Fruit fly (Drosophila melanogaster) whole organism, embryonic: ENCODE data around the gene cdi.

ENCODE experiments used
- CG10267 ChIP-seq: fragments of 200-800 bp; sonication (Bioruptor generic); optimal IDR thresholded peaks from 2 replicates; lab custom pipeline; 2018; ENCODE audit warnings: missing biosample characterization, mild to moderate bottlenecking, missing genetic modification characterization, moderate library complexity
- CG10979 ChIP-seq: fragments of 200-800 bp; sonication (Bioruptor generic); optimal IDR thresholded peaks from 2 replicates; lab custom pipeline; 2018; ENCODE audit warnings: missing biosample characterization, mild to moderate bottlenecking, missing genetic modification characterization, moderate library complexity
- CG11456 ChIP-seq: fragments of 200-800 bp; sonication (Bioruptor generic); IDR thresholded peaks from 3 replicates; pipeline ENCODE4 v1.3.6; 2022; ENCODE audit warnings: missing biosample characterization, missing genetic modification characterization
- CG12391 ChIP-seq: fragments of 200-800 bp; sonication (Bioruptor generic); optimal IDR thresholded peaks from 3 replicates; lab custom pipeline; 2018; ENCODE audit warnings: missing biosample characterization, mild to moderate bottlenecking, missing genetic modification characterization, moderate library complexity
- CG14710 ChIP-seq: fragments of 200-800 bp; sonication (Bioruptor generic); optimal IDR thresholded peaks from 3 replicates; lab custom pipeline; 2019; ENCODE audit warnings: missing biosample characterization, mild to moderate bottlenecking, missing genetic modification characterization, moderate library complexity
- CG16815 ChIP-seq: fragments of 200-800 bp; sonication (Bioruptor generic); optimal IDR thresholded peaks from 3 replicates; lab custom pipeline; 2017; ENCODE audit warnings: missing biosample characterization, mild to moderate bottlenecking, missing genetic modification characterization
- CG1832 ChIP-seq: fragments of 200-800 bp; sonication (Bioruptor generic); optimal IDR thresholded peaks from 2 replicates; lab custom pipeline; 2017; ENCODE audit warnings: missing biosample characterization, mild to moderate bottlenecking, missing genetic modification characterization, inconsistent platforms
- CG18476 ChIP-seq: fragments of 200-800 bp; sonication (Bioruptor generic); optimal IDR thresholded peaks from 2 replicates; lab custom pipeline; 2016; ENCODE audit warnings: missing biosample characterization, mild to moderate bottlenecking, missing genetic modification characterization
- CG2712 ChIP-seq: fragments of 200-800 bp; optimal IDR thresholded peaks from 3 replicates; lab custom pipeline; 2019; ENCODE audit warnings: missing biosample characterization, mild to moderate bottlenecking, missing genetic modification characterization, moderate library complexity
- CG34376 ChIP-seq: fragments of 200-800 bp; sonication (Bioruptor generic); optimal IDR thresholded peaks from 2 replicates; lab custom pipeline; 2018; ENCODE audit warnings: missing biosample characterization, mild to moderate bottlenecking, missing genetic modification characterization
- CG7556 ChIP-seq: fragments of 200-800 bp; sonication (Bioruptor generic); optimal IDR thresholded peaks from 2 replicates; lab custom pipeline; 2017; ENCODE audit warnings: missing biosample characterization, mild to moderate bottlenecking, missing genetic modification characterization
- CG8089 ChIP-seq: fragments of 200-800 bp; sonication (Bioruptor generic); optimal IDR thresholded peaks from 3 replicates; lab custom pipeline; 2016; ENCODE audit warnings: missing biosample characterization, missing genetic modification characterization
- CG8290 ChIP-seq, 3 experiments: fragments of 200-800 bp; sonication (Bioruptor generic); optimal IDR thresholded peaks; 2 replicates each; lab custom pipeline; 2016 to 2019; ENCODE audit warnings: missing biosample characterization in 3 of 3, missing genetic modification characterization in 3 of 3, mild to moderate bottlenecking in 2 of 3, moderate library complexity in 1 of 3
- CoRest ChIP-seq: fragments of 200-800 bp; sonication (Bioruptor generic); optimal IDR thresholded peaks from 3 replicates; lab custom pipeline; 2018; ENCODE audit warnings: missing biosample characterization, mild to moderate bottlenecking, missing genetic modification characterization, moderate library complexity
- H2.0 ChIP-seq: fragments of 200-800 bp; sonication (Bioruptor generic); IDR thresholded peaks from 2 replicates; pipeline ENCODE4 v1.3.6; 2022; ENCODE audit warnings: missing biosample characterization, missing genetic modification characterization
- HLH3B ChIP-seq: fragments of 200-800 bp; sonication (Bioruptor generic); IDR thresholded peaks from 2 replicates; pipeline ENCODE4 v1.3.6; 2022; ENCODE audit warnings: missing biosample characterization, missing genetic modification characterization
- Hr78 ChIP-seq, 2 experiments: fragments of 200-800 bp in 1 of 2; fragments of >200 bp in 1 of 2; sonication (Bioruptor generic) in 1 of 2; optimal IDR thresholded peaks; 2 replicates each; lab custom pipeline; 2017 to 2019; ENCODE audit warnings: missing biosample characterization in 2 of 2, missing genetic modification characterization in 2 of 2, mild to moderate bottlenecking in 1 of 2, moderate library complexity in 1 of 2
- Kr ChIP-seq: fragments of 200-800 bp; sonication (Bioruptor generic); optimal IDR thresholded peaks from 2 replicates; lab custom pipeline; 2017; ENCODE audit warnings: missing biosample characterization, mild to moderate bottlenecking, missing genetic modification characterization
- Mad ChIP-seq: fragments of 200-800 bp; sonication (Bioruptor generic); optimal IDR thresholded peaks from 2 replicates; lab custom pipeline; 2016; ENCODE audit warnings: missing biosample characterization, missing genetic modification characterization
- Med ChIP-seq: fragments of 200-800 bp; sonication (Bioruptor generic); peaks from one replicate; lab custom pipeline; 2016; ENCODE audit warnings: missing biosample characterization, missing genetic modification characterization, mild to moderate bottlenecking, inconsistent platforms, moderate library complexity
- Opbp ChIP-seq: fragments of 200-800 bp; sonication (Bioruptor generic); IDR thresholded peaks from 3 replicates; pipeline ENCODE4 v1.3.6; 2022; ENCODE audit warnings: missing biosample characterization, missing genetic modification characterization; ENCODE audit not compliant: partially characterized antibody
- Taf1 ChIP-seq: fragments of 200-800 bp; sonication (Bioruptor generic); IDR thresholded peaks from 2 replicates; pipeline ENCODE4 v1.3.6; 2022; ENCODE audit warnings: missing biosample characterization, missing genetic modification characterization
- Xrp1 ChIP-seq: fragments of 200-800 bp; sonication (Bioruptor generic); IDR thresholded peaks from 2 replicates; pipeline ENCODE4 v1.3.6; 2022; ENCODE audit warnings: missing biosample characterization, missing genetic modification characterization
- az2 ChIP-seq: fragments of 200-800 bp; sonication (Bioruptor generic); optimal IDR thresholded peaks from 3 replicates; lab custom pipeline; 2016; ENCODE audit warnings: missing biosample characterization, missing genetic modification characterization
- chm ChIP-seq: fragments of 200-800 bp; sonication (Bioruptor generic); IDR thresholded peaks from 2 replicates; pipeline ENCODE4 v1.3.6; 2022; ENCODE audit warnings: missing biosample characterization, missing genetic modification characterization
- ci ChIP-seq: fragments of 200-800 bp; sonication (Bioruptor generic); IDR thresholded peaks from 3 replicates; pipeline ENCODE4 v1.3.6; 2022; ENCODE audit warnings: missing biosample characterization, missing genetic modification characterization
- dan ChIP-seq: fragments of 200-800 bp; sonication (Bioruptor generic); IDR thresholded peaks from 2 replicates; pipeline ENCODE4 v1.3.6; 2022; ENCODE audit warnings: missing biosample characterization, missing genetic modification characterization
- dmrt11E ChIP-seq: fragments of 200-800 bp; sonication (Bioruptor generic); optimal IDR thresholded peaks from 3 replicates; lab custom pipeline; 2018; ENCODE audit warnings: missing biosample characterization, mild to moderate bottlenecking, missing genetic modification characterization, moderate library complexity
- fd102C ChIP-seq: fragments of 200-800 bp; sonication (Bioruptor generic); optimal IDR thresholded peaks from 2 replicates; lab custom pipeline; 2018; ENCODE audit warnings: missing biosample characterization, mild to moderate bottlenecking, missing genetic modification characterization, moderate library complexity
- fd96Cb ChIP-seq: fragments of 200-800 bp; sonication (Bioruptor generic); optimal IDR thresholded peaks from 2 replicates; lab custom pipeline; 2018; ENCODE audit warnings: missing biosample characterization, mild to moderate bottlenecking, missing genetic modification characterization, moderate library complexity
- gcm ChIP-seq: fragments of 200-800 bp; sonication (Bioruptor generic); optimal IDR thresholded peaks from 2 replicates; lab custom pipeline; 2019; ENCODE audit warnings: missing biosample characterization, mild to moderate bottlenecking, missing genetic modification characterization, moderate library complexity
- gsb-n ChIP-seq: fragments of 200-800 bp; sonication (Bioruptor generic); optimal IDR thresholded peaks from 3 replicates; lab custom pipeline; 2018; ENCODE audit warnings: missing biosample characterization, mild to moderate bottlenecking, missing genetic modification characterization
- ken ChIP-seq: fragments of 200-800 bp; sonication (Bioruptor generic); IDR thresholded peaks from 3 replicates; pipeline ENCODE4 v1.3.6; 2022; ENCODE audit warnings: missing biosample characterization, missing genetic modification characterization
- lmd ChIP-seq: fragments of 200-800 bp; sonication (Bioruptor generic); IDR thresholded peaks from 2 replicates; pipeline ENCODE4 v1.3.6; 2022; ENCODE audit warnings: missing biosample characterization, missing genetic modification characterization
- lola ChIP-seq, 3 experiments: fragments of >200 bp in 2 of 3; fragments of 200-800 bp in 1 of 3; sonication (Bioruptor generic) in 1 of 3; optimal IDR thresholded peaks; 2 replicates each; lab custom pipeline; 2017 to 2019; ENCODE audit warnings: missing biosample characterization in 3 of 3, missing genetic modification characterization in 3 of 3, mild to moderate bottlenecking in 1 of 3, moderate library complexity in 1 of 3
- maf-S ChIP-seq: fragments of 200-800 bp; sonication (Bioruptor generic); optimal IDR thresholded peaks from 2 replicates; lab custom pipeline; 2016; ENCODE audit warnings: missing biosample characterization, missing genetic modification characterization
- phol ChIP-seq: fragments of 200-800 bp; sonication (Bioruptor generic); optimal IDR thresholded peaks from 3 replicates; lab custom pipeline; 2018; ENCODE audit warnings: missing biosample characterization, mild to moderate bottlenecking, missing genetic modification characterization, moderate library complexity
- pnt ChIP-seq: fragments of 200-800 bp; sonication (Bioruptor generic); optimal IDR thresholded peaks from 3 replicates; lab custom pipeline; 2016; ENCODE audit warnings: missing biosample characterization, missing genetic modification characterization
- ranshi ChIP-seq: fragments of 200-800 bp; sonication (Bioruptor generic); IDR thresholded peaks from 2 replicates; pipeline ENCODE4 v1.3.6; 2022; ENCODE audit warnings: missing biosample characterization, missing genetic modification characterization
- scrt ChIP-seq: fragments of 200-800 bp; sonication (Bioruptor generic); optimal IDR thresholded peaks from 2 replicates; lab custom pipeline; 2018; ENCODE audit warnings: missing biosample characterization, mild to moderate bottlenecking, missing genetic modification characterization, moderate library complexity
- seq ChIP-seq: fragments of 200-800 bp; sonication (Bioruptor generic); IDR thresholded peaks from 2 replicates; pipeline ENCODE4 v1.3.6; 2022; ENCODE audit warnings: missing biosample characterization, missing genetic modification characterization
- sim ChIP-seq: fragments of 200-800 bp; sonication (Bioruptor generic); IDR thresholded peaks from 2 replicates; pipeline ENCODE4 v1.3.6; 2022; ENCODE audit warnings: missing biosample characterization, missing genetic modification characterization
- tin ChIP-seq: fragments of 200-800 bp; sonication (Bioruptor generic); optimal IDR thresholded peaks from 3 replicates; lab custom pipeline; 2016; ENCODE audit warnings: missing biosample characterization, missing genetic modification characterization
- toy ChIP-seq: fragments of 200-800 bp; sonication (Bioruptor generic); IDR thresholded peaks from 2 replicates; pipeline ENCODE4 v1.3.6; 2022; ENCODE audit warnings: missing biosample characterization, missing genetic modification characterization
- tup ChIP-seq: fragments of 200-800 bp; sonication (Bioruptor generic); optimal IDR thresholded peaks from 2 replicates; lab custom pipeline; 2016; ENCODE audit warnings: missing biosample characterization, mild to moderate bottlenecking, missing genetic modification characterization, moderate library complexity
- twi ChIP-seq: fragments of 200-800 bp; optimal IDR thresholded peaks from 2 replicates; lab custom pipeline; 2019; ENCODE audit warnings: missing biosample characterization, mild to moderate bottlenecking, missing genetic modification characterization, moderate library complexity
- wdn ChIP-seq: fragments of 200-800 bp; sonication (Bioruptor generic); IDR thresholded peaks from 2 replicates; pipeline ENCODE4 v1.3.6; 2022; ENCODE audit warnings: missing biosample characterization, missing genetic modification characterization
- zen ChIP-seq: fragments of 200-800 bp; sonication (Bioruptor generic); optimal IDR thresholded peaks from 3 replicates; lab custom pipeline; 2018; ENCODE audit warnings: missing biosample characterization, mild to moderate bottlenecking, missing genetic modification characterization, moderate library complexity
- zf30C ChIP-seq: fragments of 200-800 bp; sonication (Bioruptor generic); optimal IDR thresholded peaks from 3 replicates; lab custom pipeline; 2018; ENCODE audit warnings: missing biosample characterization, mild to moderate bottlenecking, missing genetic modification characterization
- zfh1 ChIP-seq: fragments of 200-800 bp; sonication (Bioruptor generic); IDR thresholded peaks from 3 replicates; pipeline ENCODE4 v1.3.6; 2022; ENCODE audit warnings: missing biosample characterization, missing genetic modification characterization

Gene cdi

DNA sequence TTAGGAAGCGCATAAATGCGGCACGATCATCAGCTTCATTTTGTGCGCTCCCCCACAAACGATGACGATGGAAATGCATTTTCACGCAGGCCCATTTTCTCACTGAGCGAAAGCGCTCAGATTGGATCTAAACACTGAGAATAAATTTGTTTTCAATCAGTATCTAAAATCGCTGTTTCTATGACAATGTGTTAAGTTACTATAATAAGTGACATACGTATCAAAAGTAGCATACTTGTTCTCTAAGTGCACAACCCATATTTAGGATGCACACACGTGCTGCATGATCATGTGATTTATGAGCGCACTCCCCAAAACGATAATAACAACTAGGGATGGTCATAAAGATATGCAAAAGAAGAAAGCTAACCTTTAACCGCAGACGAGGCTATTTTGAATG is 14.1 kb upstream of the cdi start (continued):
- TF ChIP-seq scrt (GFP tag; lab: Kevin White, UChicago) (no peak), CG11456 (no peak), Hr78 (GFP tag; optimal IDR thresholded peaks at IDR 0.05; lab: Kevin White, UChicago) (peak in 1 of 2 experiments; percentile 10), gcm (GFP tag; lab: Kevin White, UChicago) (peak; percentile 11), phol (tag; lab: Kevin White, UChicago) (peak; percentile 29), CG10979 (tag; lab: Kevin White, UChicago) (peak; percentile 60), HLH3B (0 out of 2 replicates have a peak, but pooled peaks have one; percentile 19), gsb-n (tag; lab: Kevin White, UChicago) (peak; percentile 41), az2 (GFP tag; lab: Kevin White, UChicago) (peak; percentile 6), Kr (GFP tag; lab: Kevin White, UChicago) (no peak), CG8089 (no peak), CG2712 (tag; lab: Kevin White, UChicago) (peak; percentile 60), zf30C (GFP tag; lab: Kevin White, UChicago) (peak; percentile 16), lmd (GFP tag; lab: Robert Waterston, UW) (no peak), CG14710 (tag; lab: Kevin White, UChicago) (peak; percentile 29), CoRest (tag; lab: Kevin White, UChicago) (peak; percentile 11), fd102C (GFP tag; lab: Kevin White, UChicago) (no peak), H2.0 (no peak), maf-S (GFP tag; lab: Kevin White, UChicago) (no peak), Mad (GFP tag; lab: Kevin White, UChicago) (no peak), Xrp1 (GFP tag; lab: Robert Waterston, UW) (peak; percentile 57), CG12391 (peak; percentile 31), CG34376 (GFP tag; lab: Kevin White, UChicago) (no peak), Opbp (GFP tag; lab: Robert Waterston, UW) (no peak), CG8290 (GFP tag; optimal IDR thresholded peaks at IDR 0.05; lab: Kevin White, UChicago) (peak; percentile 1), CG8290 (tag; optimal IDR thresholded peaks at IDR 0.05; lab: Kevin White, UChicago) (no peak), ranshi (0 out of 2 replicates have a peak, but pooled peaks have one; percentile 10), wdn (GFP tag; lab: Robert Waterston, UW) (no peak), twi (tag; lab: Kevin White, UChicago) (peak; percentile 47), tin (GFP tag; lab: Kevin White, UChicago) (peak; percentile 30), Taf1 (no peak), sim (GFP tag; lab: Robert Waterston, UW) (0 out of 2 replicates have a peak, but pooled peaks have one; percentile 27), CG10267 (tag; lab: Kevin White, UChicago) (peak; percentile 15), dmrt11E (tag; lab: Kevin White, UChicago) (peak; percentile 38), CG1832 (GFP tag; lab: Kevin White, UChicago) (no peak), zen (no peak), zfh1 (GFP tag; lab: Robert Waterston, UW) (peak; percentile 60; the same call in 2 of the 3 replicates), Med (peak; percentile 66), toy (GFP tag; lab: Robert Waterston, UW) (no peak), chm (GFP tag; lab: Robert Waterston, UW) (peak; percentile 60), lola (GFP tag; optimal IDR thresholded peaks at IDR 0.05; lab: Kevin White, UChicago) (peak in 1 of 3 experiments; percentile 45), tup (GFP tag; lab: Kevin White, UChicago) (no peak), fd96Cb (tag; lab: Kevin White, UChicago) (peak; percentile 28), pnt (GFP tag; lab: Kevin White, UChicago) (peak; percentile 13), CG18476 (GFP tag; lab: Kevin White, UChicago) (no peak), ken (GFP tag; lab: Robert Waterston, UW) (0 out of 3 replicates have a peak, but pooled peaks have one; percentile 36), dan (no peak), CG16815 (GFP tag; lab: Kevin White, UChicago) (no peak), CG7556 (GFP tag; lab: Kevin White, UChicago) (no peak), seq (no peak), ci (GFP tag; lab: Robert Waterston, UW) (peak; percentile 51; the same call in 1 of the 3 replicates)
